Fruit fly (Drosophila melanogaster) whole organism, prepupa: ENCODE measurements around the gene Cht11.
A peak's percentile ranks its signal among the peaks of the same experiment; 100 is the strongest.

Experiments used
- CG16779 ChIP-seq: fragments of 200-800 bp; sonication (Bioruptor generic); optimal IDR thresholded peaks from 3 replicates; lab custom pipeline; 2017; ENCODE audit warnings: missing biosample characterization, mild to moderate bottlenecking, missing genetic modification characterization
- CG3919 ChIP-seq: fragments of 200-800 bp; sonication (Bioruptor generic); optimal IDR thresholded peaks from 3 replicates; lab custom pipeline; 2016; ENCODE audit warnings: missing biosample characterization, missing genetic modification characterization
- Eip78C ChIP-seq: fragments of 200-800 bp; sonication (Bioruptor generic); peaks from one replicate; lab custom pipeline; 2016; ENCODE audit warnings: missing biosample characterization, missing genetic modification characterization
- Lpt ChIP-seq: fragments of 200-800 bp; sonication (Bioruptor generic); optimal IDR thresholded peaks from 3 replicates; lab custom pipeline; 2016; ENCODE audit warnings: missing biosample characterization, missing genetic modification characterization
- acj6 ChIP-seq: fragments of 200-800 bp; sonication (Bioruptor generic); optimal IDR thresholded peaks from 3 replicates; lab custom pipeline; 2016; ENCODE audit warnings: missing biosample characterization, missing genetic modification characterization
- cyc ChIP-seq: fragments of 200-800 bp; sonication (Bioruptor generic); optimal IDR thresholded peaks from 3 replicates; lab custom pipeline; 2016; ENCODE audit warnings: missing biosample characterization, missing genetic modification characterization
- fd85E ChIP-seq: fragments of 200-800 bp; sonication (Bioruptor generic); optimal IDR thresholded peaks from 3 replicates; lab custom pipeline; 2016; ENCODE audit warnings: missing biosample characterization, missing genetic modification characterization
- svp ChIP-seq: fragments of 200-800 bp; sonication (Bioruptor generic); peaks from one replicate; lab custom pipeline; 2016; ENCODE audit warnings: missing biosample characterization, missing genetic modification characterization

DNA sequence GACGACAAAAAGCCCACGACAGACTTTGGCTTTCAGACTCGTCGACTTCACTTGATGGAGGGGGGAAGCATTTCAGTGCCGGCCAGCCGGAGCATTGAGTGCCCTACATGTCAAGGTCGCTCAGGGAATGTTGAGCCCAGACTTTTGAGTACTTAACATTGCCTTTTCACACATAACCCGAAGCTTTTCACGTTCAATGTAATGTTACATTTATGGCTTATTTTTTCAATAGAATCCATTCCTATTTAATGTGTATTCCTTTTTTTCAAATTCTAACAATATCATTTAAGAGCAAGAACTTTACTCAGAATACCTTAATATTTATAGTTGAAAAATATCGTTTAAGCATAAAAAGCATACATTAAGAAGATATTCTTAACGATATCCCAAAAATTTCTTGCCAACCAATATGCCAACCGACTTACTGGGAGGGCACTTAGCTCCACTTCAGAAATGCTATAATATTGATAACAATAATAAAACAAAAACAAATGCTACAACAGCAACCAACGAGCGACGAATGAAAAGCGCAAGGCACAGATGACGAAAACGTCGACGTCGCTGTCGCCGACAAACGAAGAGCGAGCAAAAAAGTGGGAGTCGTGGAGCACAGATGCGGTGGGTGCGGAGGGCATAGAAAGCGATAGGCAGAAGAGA lies 10.6 kb upstream of the Cht11 start:
- TF ChIP-seq acj6 (GFP tag; lab: Kevin White, UChicago) (peak; percentile 12), CG3919 (GFP tag; lab: Kevin White, UChicago) (peak; percentile 84), cyc (GFP tag; lab: Kevin White, UChicago) (peak; percentile 88), svp (GFP tag; lab: Kevin White, UChicago) (peak; percentile 82), Lpt (GFP tag; lab: Kevin White, UChicago) (no peak), CG16779 (tag; lab: Kevin White, UChicago) (peak; percentile 71), fd85E (no peak), Eip78C (peak; percentile 82)
